Worm (Caenorhabditis elegans) whole organism, late embryonic: Measurements from ENCODE around the gene mpst-2.

Source experiments
- F13H6.1 ChIP-seq: sonication (generic microtip); optimal IDR thresholded peaks from 2 replicates; lab custom pipeline; 2016; ENCODE audit warnings: missing genetic modification characterization, missing compliant biosample characterization
- Y22D7AL.16 ChIP-seq: sonication (generic microtip); optimal IDR thresholded peaks from 2 replicates; lab custom pipeline; 2016; ENCODE audit warnings: missing genetic modification characterization, missing compliant biosample characterization
- ama-1 ChIP-seq: fragments of 150-350 bp; optimal IDR thresholded peaks from 2 replicates; lab custom pipeline; 2014
- ceh-6 ChIP-seq: fragments of 200-800 bp; sonication (Bioruptor generic); optimal IDR thresholded peaks from 2 replicates; lab custom pipeline; 2018; ENCODE audit warnings: mild to moderate bottlenecking, missing genetic modification characterization, missing compliant biosample characterization
- ceh-9 ChIP-seq: sonication (generic microtip); optimal IDR thresholded peaks from 2 replicates; lab custom pipeline; 2016; ENCODE audit warnings: mild to moderate bottlenecking, missing genetic modification characterization, inconsistent platforms, missing compliant biosample characterization
- elt-2 ChIP-seq: sonication (generic microtip); optimal IDR thresholded peaks from 2 replicates; lab custom pipeline; 2016; ENCODE audit warnings: missing genetic modification reagents, missing genetic modification characterization, missing compliant biosample characterization
- fkh-10 ChIP-seq: fragments of 150-350 bp; optimal IDR thresholded peaks from 2 replicates; lab custom pipeline; 2014; ENCODE audit warnings: missing biosample characterization, missing genetic modification reagents, missing genetic modification characterization
- lin-11 ChIP-seq: fragments of 200-800 bp; sonication (Bioruptor generic); optimal IDR thresholded peaks from 2 replicates; lab custom pipeline; 2018; ENCODE audit warnings: mild to moderate bottlenecking, missing genetic modification characterization, missing compliant biosample characterization
- mec-3 ChIP-seq: sonication (generic microtip); optimal IDR thresholded peaks from 2 replicates; lab custom pipeline; 2016; ENCODE audit warnings: borderline replicate concordance, missing genetic modification characterization, missing compliant biosample characterization
- nhr-11 ChIP-seq: fragments of 150-350 bp; optimal IDR thresholded peaks from 2 replicates; lab custom pipeline; 2014; ENCODE audit warnings: missing biosample characterization, missing genetic modification characterization
- tbx-2 ChIP-seq: sonication (generic microtip); optimal IDR thresholded peaks from 2 replicates; lab custom pipeline; 2016; ENCODE audit warnings: missing genetic modification characterization, missing compliant biosample characterization

DNA sequence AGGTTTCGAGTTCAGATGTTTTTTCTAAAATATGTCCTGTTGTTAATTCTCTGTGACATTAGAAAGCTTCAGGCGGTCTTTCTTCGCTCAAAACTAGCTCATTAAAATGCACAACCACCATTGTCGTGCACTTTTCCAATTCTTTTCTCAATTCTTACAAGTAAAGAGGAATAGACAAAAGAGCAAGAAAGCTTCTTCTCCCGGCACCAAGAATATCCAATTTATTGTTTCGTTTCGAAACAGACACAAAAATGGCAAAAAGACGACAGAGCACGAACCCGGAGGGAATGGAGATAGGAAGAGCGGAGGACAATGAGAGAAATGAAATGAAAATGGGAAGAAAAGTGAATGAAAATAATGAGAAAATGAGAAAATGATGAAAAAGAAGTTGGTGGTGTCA is 40.6 kb downstream of the mpst-2 start:
- no peak for TF ChIP-seq F13H6.1 (tag; lab: Kevin White, UChicago)
- no peak for TF ChIP-seq nhr-11 (tag; lab: Kevin White, UChicago)
- TF ChIP-seq ama-1 (lab: Kevin White, UChicago) = no peak
- no peak for TF ChIP-seq lin-11 (tag; lab: Kevin White, UChicago)
- no peak for TF ChIP-seq Y22D7AL.16 (tag; lab: Kevin White, UChicago)
- TF ChIP-seq mec-3 (tag; lab: Kevin White, UChicago) = no peak
- TF ChIP-seq fkh-10 = no peak
- TF ChIP-seq ceh-6 = no peak
- TF ChIP-seq tbx-2 = no peak
- no peak for TF ChIP-seq elt-2 (tag; lab: Kevin White, UChicago)
- no peak for TF ChIP-seq ceh-9
